Worm (Caenorhabditis elegans) whole organism, L2 larva: ENCODE measurements around the gene oac-32.

Experiments
- F13H6.1 ChIP-seq: sonication (generic microtip); optimal IDR thresholded peaks from 2 replicates; lab custom pipeline; 2016; ENCODE audit warnings: missing genetic modification characterization, missing compliant biosample characterization
- R02D3.7 ChIP-seq: fragments of 150-350 bp; optimal IDR thresholded peaks from 2 replicates; lab custom pipeline; 2014; ENCODE audit warnings: missing biosample characterization, missing genetic modification characterization
- Y55F3AM.14 ChIP-seq: fragments of 200-800 bp; sonication (Bioruptor generic); optimal IDR thresholded peaks from 2 replicates; lab custom pipeline; 2018; ENCODE audit warnings: mild to moderate bottlenecking, missing genetic modification characterization, missing compliant biosample characterization
- ZK546.5 ChIP-seq: sonication (generic microtip); optimal IDR thresholded peaks from 2 replicates; lab custom pipeline; 2017; ENCODE audit warnings: missing biosample characterization, missing genetic modification characterization
- aly-2 ChIP-seq: fragments of 150-350 bp; optimal IDR thresholded peaks from 2 replicates; lab custom pipeline; 2014; ENCODE audit warnings: missing biosample characterization, missing genetic modification characterization
- ama-1 ChIP-seq: fragments of 150-350 bp; optimal IDR thresholded peaks from 2 replicates; lab custom pipeline; 2018; ENCODE audit warnings: inconsistent platforms
- blmp-1 ChIP-seq: sonication (generic microtip); optimal IDR thresholded peaks from 2 replicates; lab custom pipeline; 2017; ENCODE audit warnings: missing genetic modification characterization, mild to moderate bottlenecking, missing compliant biosample characterization, antibody characterized with exemption, moderate library complexity; ENCODE audit not compliant: insufficient read depth
- ceh-16 ChIP-seq: fragments of 150-350 bp; optimal IDR thresholded peaks from 2 replicates; lab custom pipeline; 2014; ENCODE audit warnings: missing biosample characterization, missing genetic modification characterization
- dmd-4 ChIP-seq: sonication (generic microtip); optimal IDR thresholded peaks from 2 replicates; lab custom pipeline; 2017; ENCODE audit warnings: missing biosample characterization, missing genetic modification characterization
- elt-3 ChIP-seq: sonication (generic microtip); optimal IDR thresholded peaks from 2 replicates; lab custom pipeline; 2017; ENCODE audit warnings: missing biosample characterization, missing genetic modification characterization
- fos-1 ChIP-seq: fragments of 150-350 bp; optimal IDR thresholded peaks from 2 replicates; lab custom pipeline; 2014; ENCODE audit warnings: missing biosample characterization, missing genetic modification characterization
- lin-11 ChIP-seq: fragments of 150-350 bp; sonication (generic microtip); optimal IDR thresholded peaks from 2 replicates; lab custom pipeline; 2014; ENCODE audit warnings: missing biosample characterization, missing genetic modification characterization, inconsistent platforms, mixed read lengths
- lin-39 ChIP-seq: fragments of 150-350 bp; optimal IDR thresholded peaks from 2 replicates; lab custom pipeline; 2014; ENCODE audit warnings: missing biosample characterization, missing genetic modification reagents, missing genetic modification characterization
- mab-5 ChIP-seq: fragments of 150-350 bp; optimal IDR thresholded peaks from 2 replicates; lab custom pipeline; 2014; ENCODE audit warnings: missing biosample characterization, missing genetic modification characterization
- mbf-1 ChIP-seq: sonication (generic microtip); optimal IDR thresholded peaks from 2 replicates; lab custom pipeline; 2017; ENCODE audit warnings: missing biosample characterization, missing genetic modification characterization
- mdl-1 ChIP-seq, 2 experiments: fragments of 150-350 bp in 1 of 2; sonication (generic microtip) in 1 of 2; optimal IDR thresholded peaks; 2 replicates each; lab custom pipeline; 2017; ENCODE audit warnings: missing biosample characterization in 2 of 2, missing genetic modification characterization in 2 of 2
- nhr-10 ChIP-seq: sonication (generic microtip); optimal IDR thresholded peaks from 2 replicates; lab custom pipeline; 2017; ENCODE audit warnings: missing biosample characterization, missing genetic modification characterization
- nhr-11 ChIP-seq: fragments of 150-350 bp; optimal IDR thresholded peaks from 2 replicates; lab custom pipeline; 2014; ENCODE audit warnings: missing biosample characterization, missing genetic modification characterization
- nhr-12 ChIP-seq: fragments of 150-350 bp; optimal IDR thresholded peaks from 2 replicates; lab custom pipeline; 2014; ENCODE audit warnings: missing biosample characterization, missing genetic modification characterization
- nhr-23 ChIP-seq: fragments of 150-350 bp; optimal IDR thresholded peaks from 2 replicates; lab custom pipeline; 2014; ENCODE audit warnings: missing biosample characterization, missing genetic modification reagents, missing genetic modification characterization
- nhr-25 ChIP-seq: fragments of 150-350 bp; sonication (generic microtip); optimal IDR thresholded peaks from 3 replicates; lab custom pipeline; 2014; ENCODE audit warnings: missing biosample characterization, missing genetic modification characterization
- nhr-77 ChIP-seq: fragments of 150-350 bp; optimal IDR thresholded peaks from 2 replicates; lab custom pipeline; 2014; ENCODE audit warnings: missing biosample characterization, missing genetic modification characterization
- peb-1 ChIP-seq: fragments of 150-350 bp; optimal IDR thresholded peaks from 2 replicates; lab custom pipeline; 2014; ENCODE audit warnings: missing biosample characterization, missing genetic modification characterization
- skn-1 ChIP-seq: sonication (generic microtip); optimal IDR thresholded peaks from 2 replicates; lab custom pipeline; 2017; ENCODE audit warnings: missing biosample characterization, missing genetic modification characterization
- zag-1 ChIP-seq: fragments of 150-350 bp; optimal IDR thresholded peaks from 2 replicates; lab custom pipeline; 2014; ENCODE audit warnings: missing biosample characterization, missing genetic modification characterization
- ztf-1 ChIP-seq: fragments of 200-800 bp; sonication (Bioruptor generic); conservative IDR thresholded peaks from 2 replicates; pipeline ENCODE4 v1.3.6; 2022; ENCODE audit warnings: missing genetic modification characterization, missing compliant biosample characterization
- ztf-4 ChIP-seq: fragments of 150-350 bp; optimal IDR thresholded peaks from 2 replicates; lab custom pipeline; 2014; ENCODE audit warnings: missing biosample characterization, missing genetic modification characterization

oac-32 gene

ce11 chrV:1583242-1583641, 37.7 kb upstream of the oac-32 start:
- TF ChIP-seq lin-11 (no peak), mbf-1 (tag; lab: Kevin White, UChicago) (no peak), mdl-1 (tag; optimal IDR thresholded peaks at IDR 0.05; lab: Kevin White, UChicago) (no peak), blmp-1 (no peak), ama-1 (no peak), nhr-25 (tag; lab: Kevin White, UChicago) (no peak), skn-1 (tag; lab: Kevin White, UChicago) (no peak), aly-2 (tag; lab: Kevin White, UChicago) (no peak), R02D3.7 (tag; lab: Kevin White, UChicago) (no peak), Y55F3AM.14 (GFP tag; lab: Kevin White, UChicago) (no peak), F13H6.1 (tag; lab: Kevin White, UChicago) (no peak), peb-1 (tag; lab: Kevin White, UChicago) (no peak)

DNA sequence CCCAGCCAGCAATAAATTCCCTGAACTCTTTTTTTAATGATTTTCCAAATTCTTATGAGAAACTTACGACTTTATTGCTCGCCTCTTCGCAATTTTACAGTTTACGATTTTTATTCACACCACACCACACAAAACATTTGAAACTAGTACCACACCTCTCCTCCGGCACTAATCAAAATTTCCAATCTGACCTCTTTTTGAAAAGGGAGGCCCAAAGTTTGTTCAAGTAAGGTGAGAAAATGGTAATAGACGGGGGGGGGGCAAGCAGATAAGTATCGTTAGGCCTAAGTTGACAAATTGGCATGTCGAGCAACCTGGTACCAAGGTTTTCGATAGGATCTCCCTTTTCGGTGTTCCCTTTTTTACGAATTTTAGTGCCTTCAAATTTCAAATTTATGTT, 34.2 kb upstream of the oac-32 start:
- TF ChIP-seq skn-1 (tag; lab: Kevin White, UChicago) (no peak), ceh-16 (peak; percentile 74)

DNA sequence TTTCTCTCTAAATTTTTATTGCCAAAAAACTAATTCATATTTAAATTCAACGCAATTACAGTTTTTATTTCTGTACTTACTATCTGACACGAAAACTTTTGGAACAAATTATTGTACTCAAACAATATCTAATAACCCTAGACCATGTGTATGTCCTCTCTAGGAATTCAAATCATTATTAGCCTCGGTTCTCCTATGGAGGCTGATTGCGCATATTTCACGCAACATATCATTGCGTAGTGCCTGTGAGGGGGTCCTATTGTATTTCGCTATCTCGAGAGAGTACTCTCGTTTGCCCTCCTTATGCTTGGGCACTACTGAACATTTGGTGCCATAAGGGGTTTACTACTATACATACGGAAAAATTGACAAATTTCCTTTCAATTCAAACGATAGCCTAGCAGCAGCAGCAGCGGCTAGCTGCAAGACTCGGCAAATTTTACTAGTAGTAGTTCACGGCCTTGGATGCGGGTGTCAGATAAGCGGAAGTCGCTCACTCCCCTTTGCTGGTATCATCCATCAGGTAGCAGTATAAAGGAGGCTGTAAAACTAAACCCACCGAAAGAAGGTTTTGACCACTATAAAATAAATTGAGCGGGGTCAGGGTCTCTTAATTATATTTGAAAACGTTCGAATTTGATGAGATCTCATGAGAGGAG, 33.1 kb upstream of the oac-32 start:
- no peak for TF ChIP-seq elt-3 (tag; lab: Kevin White, UChicago)
- peak; percentile 53 for TF ChIP-seq ceh-16

ce11 chrV:1577092-1577709, 31.6 kb upstream of the oac-32 start:
- TF ChIP-seq ZK546.5 (tag; lab: Kevin White, UChicago) (no peak), nhr-10 (tag; lab: Kevin White, UChicago) (no peak), ceh-16 (no peak), nhr-77 (no peak), dmd-4 (tag; lab: Kevin White, UChicago) (no peak), nhr-11 (tag; lab: Kevin White, UChicago) (no peak), nhr-23 (tag; lab: Kevin White, UChicago) (no peak), mab-5 (tag; lab: Kevin White, UChicago) (no peak), lin-39 (tag; lab: Kevin White, UChicago) (no peak), nhr-12 (no peak)

DNA sequence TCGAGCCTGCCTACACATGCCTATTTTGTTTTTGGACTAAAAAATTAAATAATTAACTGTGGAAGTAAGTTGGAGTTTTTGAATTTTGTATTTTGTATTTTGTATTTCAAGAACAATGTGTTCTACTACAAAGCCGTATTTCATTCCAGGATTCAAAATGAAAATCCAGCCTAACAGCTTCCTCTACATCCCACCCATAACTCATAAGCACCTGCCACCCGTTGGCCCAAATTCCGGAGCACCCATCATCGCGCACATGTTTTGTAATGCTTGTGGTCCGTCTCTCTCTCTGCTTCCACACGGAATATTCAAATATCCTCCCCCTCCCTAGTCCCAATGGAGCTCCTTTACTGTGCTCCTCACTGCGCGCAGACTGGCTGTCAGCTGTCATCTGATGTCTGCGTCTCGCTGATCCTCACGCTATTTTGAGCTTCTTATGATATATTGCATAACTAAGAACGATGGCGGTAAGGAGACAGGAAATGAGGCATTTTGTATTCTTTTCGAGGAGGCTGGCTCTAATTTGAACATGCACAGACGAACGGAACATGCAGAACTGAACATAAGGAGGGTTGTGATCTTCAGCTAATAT, 30.0 kb upstream of the oac-32 start:
- peak; percentile 65 for TF ChIP-seq mab-5 (tag; lab: Kevin White, UChicago)
- no peak for TF ChIP-seq lin-11

ce11 chrV:1574599-1574998, 29.0 kb upstream of the oac-32 start:
- TF ChIP-seq fos-1 (tag; lab: Kevin White, UChicago) (no peak), zag-1 (tag; lab: Kevin White, UChicago) (no peak)

ce11 chrV:1572585-1572984, 27.0 kb upstream of the oac-32 start:
- TF ChIP-seq elt-3 (tag; lab: Kevin White, UChicago) (no peak), nhr-11 (tag; lab: Kevin White, UChicago) (no peak), mab-5 (tag; lab: Kevin White, UChicago) (no peak), peb-1 (tag; lab: Kevin White, UChicago) (no peak), ZK546.5 (tag; lab: Kevin White, UChicago) (no peak), ztf-4 (tag; lab: Kevin White, UChicago) (no peak)

- no peak for TF ChIP-seq ztf-1 (GFP tag; lab: Robert Waterston, UW)
- no peak for TF ChIP-seq aly-2 (tag; lab: Kevin White, UChicago)
Observed at ce11 chrV:1570679-1571078, 25.1 kb upstream of the oac-32 start.
